Worm (Caenorhabditis elegans): Measurements from ENCODE around the gene srx-28.

DNA sequence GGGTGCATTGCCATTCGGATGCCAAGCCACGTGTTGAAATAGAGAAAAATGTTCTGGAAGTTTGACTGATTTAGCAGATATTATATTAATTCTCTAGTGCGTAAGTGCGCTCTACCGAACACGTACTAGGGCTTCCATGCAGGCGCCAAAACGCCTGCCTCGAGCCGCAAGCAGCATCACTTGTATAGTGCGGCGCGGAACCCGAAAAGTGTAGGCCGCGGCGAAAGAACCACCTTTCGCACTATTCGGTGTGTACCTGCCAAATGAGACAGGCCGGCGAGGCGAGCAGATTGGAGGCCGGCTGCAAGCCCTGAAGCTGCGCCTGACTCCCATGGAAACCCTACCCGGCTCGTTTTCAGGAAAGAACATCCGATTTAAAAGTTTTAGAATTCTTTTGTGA lies 17.5 kb downstream of the srx-28 start:
- TF ChIP-seq ref-1 (GFP tag; conservative IDR thresholded peaks at IDR 0.05) (no peak), ztf-23 (GFP tag; IDR thresholded peaks at IDR 0.05) (no peak)

All from whole organism, midembryonic.